Fruit fly (Drosophila melanogaster): ENCODE data around the gene r2d2.

r2d2 gene

DNA sequence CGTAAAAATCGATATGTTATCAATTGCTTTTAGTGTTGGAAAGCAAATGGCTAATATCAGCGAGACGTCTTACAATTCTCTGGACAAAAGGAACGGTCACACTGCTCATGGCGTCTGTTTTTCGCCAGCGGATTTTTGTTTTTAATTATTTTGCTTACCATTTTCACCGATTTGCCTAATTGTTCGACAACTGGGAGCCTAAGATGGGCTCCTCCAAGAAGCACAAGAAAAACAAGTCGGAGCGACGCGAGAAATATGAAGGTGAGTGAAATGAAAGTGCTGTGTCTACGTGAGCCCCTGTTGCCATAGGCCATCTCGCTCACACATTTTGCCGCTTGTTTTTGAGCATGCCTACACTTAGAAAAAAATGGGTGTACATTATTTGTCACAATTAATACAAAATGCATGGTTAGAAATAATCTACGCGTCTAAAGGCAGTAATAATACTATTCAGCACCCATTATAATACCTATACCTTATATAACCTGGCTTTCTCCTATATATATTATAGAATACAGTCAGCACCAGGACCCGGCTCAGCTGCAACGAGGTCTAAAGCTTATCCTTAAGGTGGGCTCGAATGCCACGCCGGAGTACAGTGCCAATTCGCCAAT is 17.1 kb upstream of the r2d2 start, which contains the start of gene Brd7-9:
Gene Brd7-9, plus strand, starts transcription at position 78 of the 614 bp plus-strand sequence.
- no peak for TF ChIP-seq ttk (optimal IDR thresholded peaks at IDR 0.05)
- TF ChIP-seq insv (optimal IDR thresholded peaks at IDR 0.05): no peak
- TF ChIP-seq psq (optimal IDR thresholded peaks at IDR 0.05): no peak
- TF ChIP-seq h (optimal IDR thresholded peaks at IDR 0.05): no peak
- TF ChIP-seq Myc (optimal IDR thresholded peaks at IDR 0.05): no peak
- no peak for TF ChIP-seq Sin3A (optimal IDR thresholded peaks at IDR 0.05)

DNA sequence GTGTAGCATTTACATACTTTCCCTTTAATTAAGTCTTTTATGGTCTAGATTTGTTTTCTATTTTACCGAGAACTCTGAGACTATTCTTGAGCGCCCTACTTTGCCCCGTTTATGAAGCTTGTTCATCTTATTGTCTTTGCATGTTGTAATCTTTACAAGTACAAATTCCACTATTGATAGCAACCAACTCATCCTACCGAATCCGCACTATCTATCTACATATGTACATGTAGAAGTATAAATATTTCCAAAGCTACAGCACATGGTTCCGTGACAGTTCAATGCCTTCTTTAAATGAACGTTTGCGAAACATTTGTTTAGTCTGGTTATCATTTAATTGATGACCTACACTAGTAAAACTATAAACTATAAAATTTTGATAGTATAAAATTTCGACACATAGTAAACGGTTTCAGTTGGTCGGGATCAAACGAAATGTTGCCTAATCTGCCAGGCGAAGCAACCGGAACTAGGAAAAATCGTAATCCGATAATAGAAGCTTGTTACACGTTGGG is 10.9 kb upstream of the r2d2 start:
- TF ChIP-seq psq (optimal IDR thresholded peaks at IDR 0.05): no peak
- no peak for TF ChIP-seq Myc (optimal IDR thresholded peaks at IDR 0.05)
- no peak for TF ChIP-seq h (optimal IDR thresholded peaks at IDR 0.05)
- no peak for TF ChIP-seq Sin3A (optimal IDR thresholded peaks at IDR 0.05)
- no peak for TF ChIP-seq insv (optimal IDR thresholded peaks at IDR 0.05)
- TF ChIP-seq ttk (optimal IDR thresholded peaks at IDR 0.05): no peak

DNA sequence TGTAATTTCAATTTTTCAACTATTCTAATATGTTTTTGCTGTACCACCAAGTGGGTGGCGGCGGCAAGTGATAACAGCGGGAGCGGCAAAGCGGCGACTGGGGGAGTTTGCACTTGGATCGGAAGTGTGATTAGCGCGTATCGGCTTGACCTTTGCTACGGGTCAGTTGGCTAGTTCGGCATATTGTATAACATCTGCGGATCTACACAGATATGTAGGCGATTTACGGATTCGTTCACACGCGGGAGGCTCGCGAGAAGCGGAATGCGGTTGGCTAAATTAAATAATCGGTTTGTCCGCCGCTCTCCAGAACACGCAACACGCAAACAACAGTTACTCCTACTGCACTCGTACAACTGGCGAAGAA is 9.9 kb upstream of the r2d2 start:
- TF ChIP-seq insv (optimal IDR thresholded peaks at IDR 0.05) (no peak), Sin3A (optimal IDR thresholded peaks at IDR 0.05) (no peak), h (optimal IDR thresholded peaks at IDR 0.05) (no peak), psq (optimal IDR thresholded peaks at IDR 0.05) (no peak), ttk (optimal IDR thresholded peaks at IDR 0.05) (no peak), Myc (optimal IDR thresholded peaks at IDR 0.05) (no peak)

DNA sequence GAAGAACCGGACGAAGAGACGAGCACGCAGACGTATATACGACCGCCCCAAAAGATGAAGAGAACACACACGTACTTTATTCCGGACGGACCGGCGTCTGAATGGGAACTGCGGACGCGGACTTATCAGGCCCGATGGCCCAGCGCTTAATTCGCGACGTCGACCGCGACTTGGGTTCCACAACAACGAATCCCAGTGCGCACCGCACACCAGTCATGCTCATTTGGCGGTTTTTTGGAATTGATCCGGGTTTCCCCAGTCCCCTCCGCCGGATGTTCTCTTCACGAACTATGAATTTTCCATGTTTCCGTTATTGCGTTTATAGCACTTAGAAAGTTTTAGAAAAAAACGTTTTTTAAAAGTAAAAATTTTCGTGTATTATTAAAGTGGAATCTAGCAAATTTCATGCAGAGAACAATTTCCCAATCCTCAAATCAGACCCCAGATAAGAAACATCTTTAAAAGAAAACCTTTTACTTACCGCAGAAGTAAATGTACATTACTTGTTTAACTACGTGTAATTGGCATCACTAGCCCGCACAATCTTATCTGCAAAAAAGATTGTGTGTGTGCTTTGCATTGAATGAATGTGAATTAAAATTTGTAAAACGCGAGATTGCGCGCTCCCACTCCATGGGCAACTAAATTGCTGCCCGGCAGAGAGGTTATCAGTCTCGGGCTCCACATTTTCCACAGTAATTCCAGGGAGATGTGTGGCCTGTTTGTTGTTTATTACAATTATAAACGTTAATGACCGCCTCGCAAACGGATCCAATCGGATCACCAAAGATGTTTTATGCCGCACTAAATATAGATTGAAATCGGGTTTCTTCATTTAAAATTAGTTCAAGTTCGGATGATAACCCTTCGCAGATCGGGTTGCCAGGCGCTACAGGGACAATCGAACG is 9.2 kb upstream of the r2d2 start, which contains the start of gene CG7149:
Gene CG7149, minus strand, starts transcription at position 110 of the 908 bp plus-strand sequence.
- no peak for TF ChIP-seq h (optimal IDR thresholded peaks at IDR 0.05)
- no peak for TF ChIP-seq Myc (optimal IDR thresholded peaks at IDR 0.05)
- TF ChIP-seq Sin3A (optimal IDR thresholded peaks at IDR 0.05): no peak
- TF ChIP-seq psq (optimal IDR thresholded peaks at IDR 0.05): no peak
- no peak for TF ChIP-seq ttk (optimal IDR thresholded peaks at IDR 0.05)
- no peak for TF ChIP-seq insv (optimal IDR thresholded peaks at IDR 0.05)

DNA sequence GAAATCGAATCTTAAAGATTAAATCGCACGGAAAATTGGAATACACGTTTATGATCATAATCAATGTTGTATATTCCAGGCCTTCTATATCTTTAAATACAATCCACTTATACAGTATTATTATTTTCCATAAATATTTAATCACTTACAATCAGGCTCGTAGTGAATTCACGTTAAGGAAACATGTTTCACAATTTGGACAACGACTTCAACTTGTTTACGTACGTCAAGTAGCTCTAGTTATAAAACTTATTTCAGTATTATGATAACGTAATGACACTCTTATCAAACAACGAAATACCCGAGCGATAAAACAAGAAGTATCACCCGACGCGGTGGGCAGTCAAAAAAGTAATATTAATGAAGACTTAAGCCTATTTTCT is 8.6 kb upstream of the r2d2 start:
- TF ChIP-seq Myc (optimal IDR thresholded peaks at IDR 0.05) (no peak), Sin3A (optimal IDR thresholded peaks at IDR 0.05) (no peak), ttk (optimal IDR thresholded peaks at IDR 0.05) (no peak)

DNA sequence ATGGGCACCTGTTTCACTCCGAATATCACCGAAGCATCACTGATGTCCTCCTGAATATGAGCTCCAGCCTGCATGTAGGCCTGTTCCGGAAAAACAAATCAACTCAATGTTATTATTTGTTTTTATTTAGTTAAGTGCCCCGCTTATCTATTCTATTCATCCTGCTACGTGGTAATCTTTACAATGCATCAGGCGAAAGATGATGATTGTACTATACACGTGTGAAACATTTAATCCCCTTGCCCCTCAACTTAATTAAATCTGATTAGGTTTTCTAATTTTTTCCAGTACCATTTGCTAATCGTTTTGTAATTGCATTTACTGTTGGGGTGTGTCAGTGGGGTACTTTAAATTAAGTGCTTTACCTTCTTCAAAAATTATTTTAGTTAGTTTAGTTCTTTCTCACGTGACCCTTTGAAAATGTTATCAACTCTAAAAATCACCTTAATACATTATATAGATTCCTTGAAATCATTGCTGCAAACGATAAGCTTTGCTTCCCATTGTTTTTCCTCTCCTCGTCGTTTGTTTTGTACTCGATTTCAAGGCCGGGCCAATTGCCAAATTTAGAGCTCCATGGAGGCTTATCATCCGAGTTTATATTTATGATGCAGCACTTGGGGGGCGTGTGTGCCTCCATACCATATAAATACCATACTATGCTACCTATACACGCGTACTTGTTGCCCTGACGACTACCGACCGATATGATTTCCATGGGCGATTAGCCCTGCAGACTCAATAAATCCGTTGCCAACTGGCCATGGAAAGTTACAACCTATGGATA is 5.1 kb upstream of the r2d2 start:
- TF ChIP-seq Myc (optimal IDR thresholded peaks at IDR 0.05) (no peak), Sin3A (optimal IDR thresholded peaks at IDR 0.05) (no peak), ttk (optimal IDR thresholded peaks at IDR 0.05) (no peak), insv (optimal IDR thresholded peaks at IDR 0.05) (no peak), psq (optimal IDR thresholded peaks at IDR 0.05) (no peak), h (optimal IDR thresholded peaks at IDR 0.05) (no peak)

DNA sequence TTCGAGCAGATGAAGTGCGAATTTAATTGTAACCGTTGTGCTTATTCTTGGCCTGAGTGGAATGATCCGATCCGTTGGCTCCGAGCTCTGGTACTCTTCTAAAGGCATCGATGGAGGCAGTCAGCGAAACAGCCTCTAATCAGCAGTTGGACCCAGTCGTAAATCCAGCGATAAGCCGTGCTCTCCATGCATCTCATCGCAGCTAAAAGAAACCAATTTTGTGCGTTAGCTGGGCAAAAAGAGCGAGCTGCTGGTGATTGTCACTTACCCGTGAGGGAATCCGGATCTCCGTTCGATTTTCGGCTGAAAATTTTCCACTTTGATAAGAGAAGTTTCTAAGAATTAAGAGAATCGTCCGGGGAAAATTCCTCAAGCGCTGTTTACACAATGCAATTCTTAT is 4.1 kb upstream of the r2d2 start, which contains the start of gene LKRSDH:
Gene LKRSDH, minus strand, starts transcription at position 101 of the 400 bp plus-strand sequence.
- no peak for TF ChIP-seq Myc (optimal IDR thresholded peaks at IDR 0.05)
- no peak for TF ChIP-seq psq (optimal IDR thresholded peaks at IDR 0.05)
- TF ChIP-seq Sin3A (optimal IDR thresholded peaks at IDR 0.05): no peak
- no peak for TF ChIP-seq insv (optimal IDR thresholded peaks at IDR 0.05)
- no peak for TF ChIP-seq ttk (optimal IDR thresholded peaks at IDR 0.05)
- no peak for TF ChIP-seq h (optimal IDR thresholded peaks at IDR 0.05)

DNA sequence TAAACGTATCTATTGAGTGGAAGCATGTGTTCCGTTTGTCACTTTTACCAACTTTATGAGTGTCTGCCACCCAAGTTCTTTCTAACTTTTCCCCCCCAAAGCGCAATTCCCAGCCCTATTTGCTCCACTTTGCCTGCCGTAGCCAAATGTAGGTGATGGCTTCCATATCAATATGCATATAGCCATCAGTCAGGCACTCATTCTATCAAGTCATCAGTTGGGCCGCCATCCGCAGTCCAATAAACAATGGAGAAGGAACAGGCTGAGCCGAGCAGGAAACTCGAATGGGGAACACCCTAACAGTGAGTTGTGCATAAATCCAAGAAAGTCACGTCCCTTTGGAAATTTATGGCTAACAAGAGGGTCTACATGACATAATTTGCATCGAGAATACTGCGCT is 7.6 kb downstream of the r2d2 start:
- TF ChIP-seq psq (optimal IDR thresholded peaks at IDR 0.05): no peak
- no peak for TF ChIP-seq insv (optimal IDR thresholded peaks at IDR 0.05)
- TF ChIP-seq Sin3A (optimal IDR thresholded peaks at IDR 0.05): no peak
- no peak for TF ChIP-seq h (optimal IDR thresholded peaks at IDR 0.05)
- no peak for TF ChIP-seq Myc (optimal IDR thresholded peaks at IDR 0.05)

DNA sequence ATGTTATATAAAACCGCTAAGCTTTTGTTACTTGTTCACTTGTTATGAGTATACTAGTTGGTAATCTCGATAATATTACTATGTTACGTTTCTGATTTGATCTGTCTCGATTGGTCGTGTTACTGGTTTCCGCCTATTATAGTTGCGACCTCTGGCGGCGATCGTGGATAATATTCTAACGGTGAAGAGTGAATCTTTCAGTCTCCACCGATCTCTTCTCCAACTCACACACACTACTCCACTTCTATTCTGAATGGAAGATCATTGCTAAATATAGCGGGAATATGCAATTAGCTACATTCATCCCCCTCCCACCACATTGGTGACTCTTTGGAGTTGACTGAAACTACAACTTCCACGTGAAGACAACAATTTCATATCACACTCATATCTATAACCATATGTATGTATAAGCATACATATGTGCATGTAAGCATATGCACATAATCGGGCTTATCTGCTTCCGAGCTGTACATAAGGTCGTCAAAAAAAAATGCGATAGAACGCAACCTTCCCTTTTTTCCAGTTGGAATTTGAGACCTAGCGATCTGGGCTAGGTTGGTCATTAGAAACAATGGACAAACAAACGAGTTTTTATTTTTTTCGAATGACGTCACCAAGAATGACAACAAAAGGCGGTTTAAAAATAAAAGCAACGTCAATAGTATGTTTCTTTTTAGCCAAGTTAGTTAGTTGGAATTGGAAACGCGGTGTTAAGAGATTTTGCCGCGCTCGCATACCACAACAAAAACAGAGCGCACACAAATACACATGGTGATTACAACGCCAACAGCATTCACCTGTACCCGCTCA is 9.1 kb downstream of the r2d2 start:
- TF ChIP-seq insv (optimal IDR thresholded peaks at IDR 0.05): no peak
- TF ChIP-seq ttk (optimal IDR thresholded peaks at IDR 0.05): no peak
- no peak for TF ChIP-seq psq (optimal IDR thresholded peaks at IDR 0.05)
- TF ChIP-seq h (optimal IDR thresholded peaks at IDR 0.05): no peak
- TF ChIP-seq Myc (optimal IDR thresholded peaks at IDR 0.05): no peak
- no peak for TF ChIP-seq Sin3A (optimal IDR thresholded peaks at IDR 0.05)

DNA sequence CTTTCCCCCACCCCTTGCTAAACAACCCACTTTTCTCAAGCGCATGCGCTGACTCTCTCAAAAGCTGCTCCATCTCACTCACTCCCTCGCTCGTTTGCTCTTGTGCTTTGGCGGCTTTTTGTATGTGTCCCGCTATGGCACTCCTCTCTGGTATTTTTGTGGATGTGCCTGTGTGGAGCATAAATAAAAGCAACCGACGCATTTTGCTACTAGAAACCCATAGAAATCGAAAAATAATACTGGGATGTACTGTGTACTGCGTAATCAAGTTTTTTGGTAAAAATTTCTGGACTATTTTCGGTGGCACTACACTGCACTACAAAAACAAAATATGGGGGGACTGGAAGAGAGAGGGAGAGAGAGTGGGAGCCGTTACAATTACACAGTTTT is 9.7 kb downstream of the r2d2 start:
- TF ChIP-seq insv (optimal IDR thresholded peaks at IDR 0.05) (no peak), Sin3A (optimal IDR thresholded peaks at IDR 0.05) (no peak), Myc (optimal IDR thresholded peaks at IDR 0.05) (no peak), ttk (optimal IDR thresholded peaks at IDR 0.05) (no peak), h (optimal IDR thresholded peaks at IDR 0.05) (no peak), psq (optimal IDR thresholded peaks at IDR 0.05) (no peak)

DNA sequence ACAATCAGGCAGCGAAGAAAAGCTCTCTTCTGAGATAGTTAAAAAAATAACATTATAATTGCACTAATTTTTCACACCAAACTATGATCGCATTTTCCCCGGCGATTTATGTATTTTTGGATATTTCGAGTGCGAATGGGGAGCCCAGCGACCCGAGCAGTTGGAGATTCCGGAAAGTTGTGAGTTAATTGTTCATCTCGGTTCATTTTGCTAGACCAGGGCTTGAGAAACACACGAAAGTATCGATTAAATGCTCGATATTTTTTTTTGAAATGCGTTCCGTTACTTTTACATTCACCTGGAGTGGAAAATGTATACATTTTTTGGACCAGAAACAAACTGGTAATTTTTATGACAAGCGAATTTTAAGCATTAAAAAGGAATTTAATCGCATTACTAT is 10.6 kb downstream of the r2d2 start, which contains the start of gene Cdc14:
Gene Cdc14, minus strand, starts transcription at position 185 of the 400 bp plus-strand sequence.
- no peak for TF ChIP-seq psq (optimal IDR thresholded peaks at IDR 0.05)
- TF ChIP-seq insv (optimal IDR thresholded peaks at IDR 0.05): no peak
- no peak for TF ChIP-seq Sin3A (optimal IDR thresholded peaks at IDR 0.05)
- TF ChIP-seq Myc (optimal IDR thresholded peaks at IDR 0.05): no peak
- TF ChIP-seq ttk (optimal IDR thresholded peaks at IDR 0.05): no peak
- no peak for TF ChIP-seq h (optimal IDR thresholded peaks at IDR 0.05)
